Worm (Caenorhabditis elegans): ENCODE measurements around the gene swt-4.

DNA sequence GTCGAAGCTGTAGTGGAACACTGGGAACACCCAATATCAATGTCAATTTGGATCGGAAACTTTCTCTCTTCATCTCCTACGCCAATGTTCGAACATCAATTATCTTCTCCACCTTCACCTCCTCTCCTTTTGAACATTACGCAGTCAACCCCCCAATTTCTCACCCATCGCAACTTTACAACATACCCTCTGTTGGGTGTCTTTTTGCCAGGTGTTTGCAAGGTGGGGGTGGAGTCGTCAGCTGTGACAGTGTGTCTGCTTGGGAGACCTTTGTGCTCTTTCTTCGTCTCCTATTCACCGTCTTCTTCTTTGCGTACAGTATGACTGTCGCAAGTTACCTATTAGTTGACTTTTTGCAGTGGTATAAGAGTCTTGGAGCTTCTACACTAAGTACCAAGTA lies 37.7 kb upstream of the swt-4 start:
- TF ChIP-seq snpc-4 (tag; optimal IDR thresholded peaks at IDR 0.05) (no peak), unc-39 (tag; optimal IDR thresholded peaks at IDR 0.05) (no peak), nhr-237 (tag; optimal IDR thresholded peaks at IDR 0.05) (no peak), unc-62 (GFP tag; optimal IDR thresholded peaks at IDR 0.05) (no peak), nhr-21 (tag; optimal IDR thresholded peaks at IDR 0.05) (no peak), nhr-12 (tag; optimal IDR thresholded peaks at IDR 0.05) (no peak), lsy-2 (tag; optimal IDR thresholded peaks at IDR 0.05) (no peak), ama-1 (optimal IDR thresholded peaks at IDR 0.05) (no peak), nhr-10 (tag; optimal IDR thresholded peaks at IDR 0.05) (no peak), egl-27 (tag; optimal IDR thresholded peaks at IDR 0.05) (no peak), unc-55 (GFP tag; optimal IDR thresholded peaks at IDR 0.05) (no peak), lin-39 (tag; optimal IDR thresholded peaks at IDR 0.05) (no peak), ztf-1 (GFP tag; conservative IDR thresholded peaks at IDR 0.05) (no peak), ceh-16 (tag; optimal IDR thresholded peaks at IDR 0.05) (no peak)
